Fruit fly (Drosophila melanogaster) whole organism, embryonic: Measurements from ENCODE around the gene Agpat2.

Experiments used
- CG10321 ChIP-seq: fragments of 200-800 bp; sonication (Bioruptor generic); IDR thresholded peaks from 2 replicates; pipeline ENCODE4 v1.3.6; 2022; ENCODE audit warnings: missing biosample characterization, missing genetic modification characterization
- CG10366 ChIP-seq: fragments of 200-800 bp; sonication (Bioruptor generic); IDR thresholded peaks from 2 replicates; pipeline ENCODE4 v1.3.6; 2022; ENCODE audit warnings: missing biosample characterization, missing genetic modification characterization
- CG10543 ChIP-seq: fragments of 200-800 bp; sonication (Bioruptor generic); optimal IDR thresholded peaks from 3 replicates; lab custom pipeline; 2017; ENCODE audit warnings: missing biosample characterization, mild to moderate bottlenecking, missing genetic modification characterization, moderate library complexity
- CG10979 ChIP-seq: fragments of 200-800 bp; sonication (Bioruptor generic); optimal IDR thresholded peaks from 2 replicates; lab custom pipeline; 2018; ENCODE audit warnings: missing biosample characterization, mild to moderate bottlenecking, missing genetic modification characterization, moderate library complexity
- CG11247 ChIP-seq: fragments of 200-800 bp; sonication (Bioruptor generic); IDR thresholded peaks from 2 replicates; pipeline ENCODE4 v1.3.6; 2022; ENCODE audit warnings: missing biosample characterization, missing genetic modification characterization
- CG11398 ChIP-seq: fragments of 200-800 bp; sonication (Bioruptor generic); optimal IDR thresholded peaks from 2 replicates; lab custom pipeline; 2016; ENCODE audit warnings: missing biosample characterization, missing genetic modification characterization
- CG11560 ChIP-seq: fragments of 200-800 bp; sonication (Bioruptor generic); IDR thresholded peaks from 3 replicates; pipeline ENCODE4 v1.3.6; 2022; ENCODE audit warnings: missing biosample characterization, missing genetic modification characterization
- CG12744 ChIP-seq: fragments of 200-800 bp; sonication (Bioruptor generic); optimal IDR thresholded peaks from 2 replicates; lab custom pipeline; 2016; ENCODE audit warnings: missing biosample characterization, missing genetic modification characterization
- CG12942 ChIP-seq: fragments of 200-800 bp; sonication (Bioruptor generic); optimal IDR thresholded peaks from 3 replicates; lab custom pipeline; 2016; ENCODE audit warnings: missing biosample characterization, missing genetic modification characterization
- CG15479 ChIP-seq: fragments of 200-800 bp; sonication (Bioruptor generic); optimal IDR thresholded peaks from 3 replicates; lab custom pipeline; 2019; ENCODE audit warnings: missing biosample characterization, mild to moderate bottlenecking, missing genetic modification characterization, moderate library complexity
- CG17385 ChIP-seq: fragments of 200-800 bp; sonication (Bioruptor generic); optimal IDR thresholded peaks from 3 replicates; lab custom pipeline; 2018; ENCODE audit warnings: missing biosample characterization, mild to moderate bottlenecking, missing genetic modification characterization
- CG18476 ChIP-seq: fragments of 200-800 bp; sonication (Bioruptor generic); optimal IDR thresholded peaks from 2 replicates; lab custom pipeline; 2016; ENCODE audit warnings: missing biosample characterization, mild to moderate bottlenecking, missing genetic modification characterization
- CG33557 ChIP-seq: fragments of 200-800 bp; sonication (Bioruptor generic); optimal IDR thresholded peaks from 2 replicates; lab custom pipeline; 2019; ENCODE audit warnings: missing biosample characterization, mild to moderate bottlenecking, missing genetic modification characterization, moderate library complexity
- CG3995 ChIP-seq: fragments of 200-800 bp; sonication (Bioruptor generic); optimal IDR thresholded peaks from 3 replicates; lab custom pipeline; 2016; ENCODE audit warnings: missing biosample characterization, missing genetic modification characterization
- CG42726 ChIP-seq: fragments of 200-800 bp; sonication (Bioruptor generic); IDR thresholded peaks from 2 replicates; pipeline ENCODE4 v1.3.6; 2022; ENCODE audit warnings: missing biosample characterization, missing genetic modification characterization; ENCODE audit not compliant: partially characterized antibody
- CG5245 ChIP-seq: fragments of 200-800 bp; sonication (Bioruptor generic); optimal IDR thresholded peaks from 3 replicates; lab custom pipeline; 2016; ENCODE audit warnings: missing biosample characterization, missing genetic modification characterization
- CG6654 ChIP-seq: fragments of 200-800 bp; sonication (Bioruptor generic); optimal IDR thresholded peaks from 2 replicates; lab custom pipeline; 2017; ENCODE audit warnings: missing biosample characterization, mild to moderate bottlenecking, missing genetic modification characterization
- CG8478 ChIP-seq: fragments of >200 bp; optimal IDR thresholded peaks from 2 replicates; lab custom pipeline; 2018
- CG8765 ChIP-seq: fragments of 200-800 bp; sonication (Bioruptor generic); IDR thresholded peaks from 2 replicates; pipeline ENCODE4 v1.3.6; 2022; ENCODE audit warnings: missing biosample characterization, missing genetic modification characterization
- D ChIP-seq, 2 experiments: fragments of 200-800 bp in 1 of 2; fragments of >200 bp in 1 of 2; sonication (Bioruptor generic) in 1 of 2; optimal IDR thresholded peaks; 2 replicates in 1 of 2; 3 replicates in 1 of 2; lab custom pipeline; 2017; ENCODE audit warnings: mild to moderate bottlenecking in 1 of 2, missing biosample characterization in 1 of 2, missing genetic modification characterization in 1 of 2, missing genetic modification reagents in 1 of 2
- Deaf1 ChIP-seq: fragments of 200-800 bp; optimal IDR thresholded peaks from 3 replicates; lab custom pipeline; 2019; ENCODE audit warnings: missing biosample characterization, mild to moderate bottlenecking, missing genetic modification characterization, moderate library complexity
- Dfd ChIP-seq, 2 experiments: fragments of >200 bp; optimal IDR thresholded peaks; 2 replicates each; lab custom pipeline; 2017; ENCODE audit warnings: missing biosample characterization in 2 of 2, missing genetic modification characterization in 2 of 2
- E2f2 ChIP-seq: fragments of 200-800 bp; sonication (Bioruptor generic); IDR thresholded peaks from 2 replicates; pipeline ENCODE4 v1.3.6; 2022; ENCODE audit warnings: missing biosample characterization, missing genetic modification characterization
- Ets97D ChIP-seq: fragments of 200-800 bp; sonication (Bioruptor generic); optimal IDR thresholded peaks from 3 replicates; lab custom pipeline; 2016; ENCODE audit warnings: missing biosample characterization, missing genetic modification characterization
- Hmr ChIP-seq: fragments of 200-800 bp; sonication (Bioruptor generic); optimal IDR thresholded peaks from 3 replicates; lab custom pipeline; 2017; ENCODE audit warnings: mild to moderate bottlenecking, missing biosample characterization, missing genetic modification reagents, missing genetic modification characterization
- Med ChIP-seq: fragments of 200-800 bp; sonication (Bioruptor generic); peaks from one replicate; lab custom pipeline; 2016; ENCODE audit warnings: missing biosample characterization, missing genetic modification characterization, mild to moderate bottlenecking, inconsistent platforms, moderate library complexity
- Myb ChIP-seq: fragments of 200-800 bp; sonication (Bioruptor generic); optimal IDR thresholded peaks from 2 replicates; lab custom pipeline; 2016; ENCODE audit warnings: missing biosample characterization, missing genetic modification characterization
- Opbp ChIP-seq: fragments of 200-800 bp; sonication (Bioruptor generic); IDR thresholded peaks from 3 replicates; pipeline ENCODE4 v1.3.6; 2022; ENCODE audit warnings: missing biosample characterization, missing genetic modification characterization; ENCODE audit not compliant: partially characterized antibody
- Scr ChIP-seq: fragments of 200-800 bp; sonication (Bioruptor generic); IDR thresholded peaks from 2 replicates; pipeline ENCODE4 v1.3.6; 2022; ENCODE audit warnings: missing biosample characterization, missing genetic modification characterization; ENCODE audit not compliant: partially characterized antibody
- Sin3A ChIP-seq: fragments of >200 bp; optimal IDR thresholded peaks from 2 replicates; lab custom pipeline; 2018
- Sox100B ChIP-seq: fragments of 200-800 bp; sonication (Bioruptor generic); optimal IDR thresholded peaks from 3 replicates; lab custom pipeline; 2018; ENCODE audit warnings: missing biosample characterization, mild to moderate bottlenecking, missing genetic modification characterization
- Sox102F ChIP-seq: fragments of 200-800 bp; sonication (Bioruptor generic); optimal IDR thresholded peaks from 2 replicates; lab custom pipeline; 2018; ENCODE audit warnings: missing biosample characterization, mild to moderate bottlenecking, missing genetic modification characterization, moderate library complexity
- Usf ChIP-seq: fragments of 200-800 bp; sonication (Bioruptor generic); optimal IDR thresholded peaks from 2 replicates; lab custom pipeline; 2017; ENCODE audit warnings: missing genotype, missing biosample characterization, missing genetic modification characterization
- cg ChIP-seq: fragments of 200-800 bp; sonication (Bioruptor generic); optimal IDR thresholded peaks from 3 replicates; lab custom pipeline; 2019; ENCODE audit warnings: missing biosample characterization, mild to moderate bottlenecking, missing genetic modification characterization, moderate library complexity
- dmrt11E ChIP-seq: fragments of 200-800 bp; sonication (Bioruptor generic); optimal IDR thresholded peaks from 3 replicates; lab custom pipeline; 2018; ENCODE audit warnings: missing biosample characterization, mild to moderate bottlenecking, missing genetic modification characterization, moderate library complexity
- exex ChIP-seq: fragments of 200-800 bp; sonication (Bioruptor generic); optimal IDR thresholded peaks from 4 replicates; lab custom pipeline; 2018; ENCODE audit warnings: missing biosample characterization, mild to moderate bottlenecking, missing genetic modification characterization, moderate library complexity
- fd102C ChIP-seq: fragments of 200-800 bp; sonication (Bioruptor generic); optimal IDR thresholded peaks from 2 replicates; lab custom pipeline; 2018; ENCODE audit warnings: missing biosample characterization, mild to moderate bottlenecking, missing genetic modification characterization, moderate library complexity
- kah ChIP-seq: fragments of 200-800 bp; sonication (Bioruptor generic); optimal IDR thresholded peaks from 2 replicates; lab custom pipeline; 2018; ENCODE audit warnings: missing biosample characterization, mild to moderate bottlenecking, missing genetic modification characterization
- lov ChIP-seq, 2 experiments: fragments of 200-800 bp in 1 of 2; fragments of >200 bp in 1 of 2; sonication (Bioruptor generic) in 1 of 2; IDR thresholded peaks in 1 of 2; optimal IDR thresholded peaks in 1 of 2; 2 replicates in 1 of 2; 3 replicates in 1 of 2; pipeline versions ENCODE4 v1.3.6 to Lab custom; 2017 to 2022; ENCODE audit warnings: missing biosample characterization in 1 of 2, missing genetic modification characterization in 1 of 2
- nau ChIP-seq: fragments of 200-800 bp; sonication (Bioruptor generic); optimal IDR thresholded peaks from 3 replicates; lab custom pipeline; 2017; ENCODE audit warnings: missing biosample characterization, mild to moderate bottlenecking, missing genetic modification characterization, missing genetic modification reagents
- oc ChIP-seq: fragments of 200-800 bp; sonication (Bioruptor generic); optimal IDR thresholded peaks from 2 replicates; lab custom pipeline; 2018; ENCODE audit warnings: missing biosample characterization, mild to moderate bottlenecking, missing genetic modification characterization, moderate library complexity
- onecut ChIP-seq: fragments of 200-800 bp; sonication (Bioruptor generic); IDR thresholded peaks from 2 replicates; pipeline ENCODE4 v1.3.6; 2022; ENCODE audit warnings: missing biosample characterization, missing genetic modification characterization
- pum ChIP-seq: fragments of 200-800 bp; sonication (Bioruptor generic); optimal IDR thresholded peaks from 2 replicates; lab custom pipeline; 2016; ENCODE audit warnings: missing biosample characterization, missing genetic modification characterization
- slp2 ChIP-seq: fragments of 200-800 bp; sonication (Bioruptor generic); optimal IDR thresholded peaks from 2 replicates; lab custom pipeline; 2016; ENCODE audit warnings: missing biosample characterization, missing genetic modification characterization
- sr ChIP-seq: fragments of 200-800 bp; sonication (Bioruptor generic); IDR thresholded peaks from 3 replicates; pipeline ENCODE4 v1.3.6; 2022; ENCODE audit warnings: missing biosample characterization, missing genetic modification characterization
- tna ChIP-seq: fragments of 200-800 bp; sonication (Bioruptor generic); IDR thresholded peaks from 2 replicates; pipeline ENCODE4 v1.3.6; 2022; ENCODE audit warnings: missing biosample characterization, missing genetic modification characterization; ENCODE audit not compliant: partially characterized antibody
- toy ChIP-seq: fragments of 200-800 bp; sonication (Bioruptor generic); IDR thresholded peaks from 2 replicates; pipeline ENCODE4 v1.3.6; 2022; ENCODE audit warnings: missing biosample characterization, missing genetic modification characterization
- unc-4 ChIP-seq: fragments of 200-800 bp; sonication (Bioruptor generic); IDR thresholded peaks from 2 replicates; pipeline ENCODE4 v1.3.6; 2022; ENCODE audit warnings: missing biosample characterization, missing genetic modification characterization; ENCODE audit not compliant: partially characterized antibody
- wdn ChIP-seq: fragments of 200-800 bp; sonication (Bioruptor generic); IDR thresholded peaks from 2 replicates; pipeline ENCODE4 v1.3.6; 2022; ENCODE audit warnings: missing biosample characterization, missing genetic modification characterization
- zen2 ChIP-seq: fragments of 200-800 bp; sonication (Bioruptor generic); IDR thresholded peaks from 3 replicates; pipeline ENCODE4 v1.3.6; 2022; ENCODE audit warnings: missing biosample characterization, missing genetic modification characterization; ENCODE audit not compliant: partially characterized antibody

The Agpat2 gene

dm6 chr2L:8488735-8489134 is 24.9 kb upstream of the Agpat2 start, which contains the start of gene CG13088 (continued):
- TF ChIP-seq Dfd (GFP tag; optimal IDR thresholded peaks at IDR 0.05; lab: Kevin White, UChicago) (peak in 1 of 2 experiments; percentile 5), CG10321 (GFP tag; lab: Robert Waterston, UW) (no peak), Sin3A (lab: Kevin White, UChicago) (no peak), Sox100B (GFP tag; lab: Kevin White, UChicago) (no peak), slp2 (GFP tag; lab: Kevin White, UChicago) (no peak), Scr (GFP tag; lab: Robert Waterston, UW) (no peak), CG8765 (GFP tag; lab: Robert Waterston, UW) (no peak), CG42726 (peak; percentile 50; the same call in 1 of the 2 replicates), oc (tag; lab: Kevin White, UChicago) (no peak), CG11560 (tag; lab: Robert Waterston, UW) (no peak), unc-4 (GFP tag; lab: Robert Waterston, UW) (no peak), CG3995 (GFP tag; lab: Kevin White, UChicago) (peak; percentile 87), exex (tag; lab: Kevin White, UChicago) (no peak), CG11398 (GFP tag; lab: Kevin White, UChicago) (peak; percentile 2), CG15479 (GFP tag; lab: Kevin White, UChicago) (no peak), Usf (GFP tag; lab: Kevin White, UChicago) (no peak), D (optimal IDR thresholded peaks at IDR 0.05; lab: Kevin White, UChicago) (no peak), D (GFP tag; optimal IDR thresholded peaks at IDR 0.05; lab: Kevin White, UChicago) (no peak), CG10366 (GFP tag; lab: Robert Waterston, UW) (no peak), fd102C (no peak), Ets97D (GFP tag; lab: Kevin White, UChicago) (peak; percentile 85), lov (optimal IDR thresholded peaks at IDR 0.05; lab: Kevin White, UChicago) (no peak), lov (GFP tag; IDR thresholded peaks at IDR 0.05; lab: Robert Waterston, UW) (no peak), kah (no peak), tna (GFP tag; lab: Robert Waterston, UW) (no peak), E2f2 (GFP tag; lab: Robert Waterston, UW) (peak; percentile 96), Hmr (GFP tag; lab: Kevin White, UChicago) (peak; percentile 45), Myb (GFP tag; lab: Kevin White, UChicago) (peak; percentile 95), CG6654 (GFP tag; lab: Kevin White, UChicago) (no peak), CG18476 (GFP tag; lab: Kevin White, UChicago) (peak; percentile 3), wdn (GFP tag; lab: Robert Waterston, UW) (no peak), cg (GFP tag; lab: Kevin White, UChicago) (no peak), CG10543 (GFP tag; lab: Kevin White, UChicago) (no peak), pum (GFP tag; lab: Kevin White, UChicago) (peak; percentile 24), CG33557 (GFP tag; lab: Kevin White, UChicago) (no peak), CG12744 (no peak), onecut (GFP tag; lab: Robert Waterston, UW) (no peak), Sox102F (GFP tag; lab: Kevin White, UChicago) (peak; percentile 3), dmrt11E (peak; percentile 23), Opbp (peak; percentile 66; the same call in 2 of the 3 replicates), nau (GFP tag; lab: Kevin White, UChicago) (no peak), zen2 (no peak), Med (peak; percentile 89), CG5245 (GFP tag; lab: Kevin White, UChicago) (no peak), CG17385 (GFP tag; lab: Kevin White, UChicago) (no peak), toy (GFP tag; lab: Robert Waterston, UW) (no peak), CG11247 (GFP tag; lab: Robert Waterston, UW) (no peak), Deaf1 (tag; lab: Kevin White, UChicago) (no peak), CG8478 (lab: Kevin White, UChicago) (no peak), CG12942 (GFP tag; lab: Kevin White, UChicago) (peak; percentile 20), sr (GFP tag; lab: Robert Waterston, UW) (no peak), CG10979 (no peak)
